Worm (Caenorhabditis elegans) whole organism, early embryonic: ENCODE data around the gene T05C3.2.

ENCODE experiments used
- B0310.2 ChIP-seq: sonication (generic microtip); optimal IDR thresholded peaks from 2 replicates; lab custom pipeline; 2016; ENCODE audit warnings: mild to moderate bottlenecking, missing genetic modification characterization, missing compliant biosample characterization
- F13C5.2 ChIP-seq: sonication (generic microtip); optimal IDR thresholded peaks from 2 replicates; lab custom pipeline; 2017; ENCODE audit warnings: mild to moderate bottlenecking, missing genetic modification characterization, inconsistent platforms, missing compliant biosample characterization
- aly-1 ChIP-seq: sonication (generic microtip); optimal IDR thresholded peaks from 2 replicates; lab custom pipeline; 2016; ENCODE audit warnings: missing genetic modification characterization, missing compliant biosample characterization
- ama-1 ChIP-seq: fragments of 150-350 bp; optimal IDR thresholded peaks from 2 replicates; lab custom pipeline; 2014
- ceh-13 ChIP-seq: fragments of 200-800 bp; sonication (Bioruptor generic); optimal IDR thresholded peaks from 2 replicates; lab custom pipeline; 2018; ENCODE audit warnings: mild to moderate bottlenecking, missing genetic modification characterization, missing compliant biosample characterization
- ceh-36 ChIP-seq: sonication (generic microtip); optimal IDR thresholded peaks from 2 replicates; lab custom pipeline; 2016; ENCODE audit warnings: missing genetic modification characterization, inconsistent platforms, missing compliant biosample characterization
- ets-7 ChIP-seq: sonication (generic microtip); optimal IDR thresholded peaks from 2 replicates; lab custom pipeline; 2016; ENCODE audit warnings: missing genotype, missing genetic modification characterization, missing compliant biosample characterization
- flt-1 ChIP-seq: fragments of 200-800 bp; sonication (Bioruptor generic); IDR thresholded peaks from 2 replicates; pipeline ENCODE4 v1.3.6; 2022; ENCODE audit warnings: missing genetic modification characterization, missing compliant biosample characterization
- hmbx-1 ChIP-seq: sonication (generic microtip); optimal IDR thresholded peaks from 2 replicates; lab custom pipeline; 2016; ENCODE audit warnings: mild to moderate bottlenecking, missing genetic modification characterization, missing compliant biosample characterization
- hmg-4 ChIP-seq: fragments of 200-800 bp; sonication (Bioruptor generic); optimal IDR thresholded peaks from 2 replicates; lab custom pipeline; 2018; ENCODE audit warnings: mild to moderate bottlenecking, missing genetic modification characterization, missing compliant biosample characterization
- hnd-1 ChIP-seq: sonication (generic microtip); optimal IDR thresholded peaks from 2 replicates; lab custom pipeline; 2016; ENCODE audit warnings: missing genetic modification characterization, missing compliant biosample characterization
- pes-1 ChIP-seq: fragments of 200-800 bp; sonication (Bioruptor generic); IDR thresholded peaks from 2 replicates; pipeline ENCODE4 v1.3.6; 2022; ENCODE audit warnings: missing genetic modification reagents, missing genetic modification characterization, missing compliant biosample characterization
- scrt-1 ChIP-seq: fragments of 200-800 bp; sonication (Bioruptor generic); IDR thresholded peaks from 2 replicates; pipeline ENCODE4 v1.3.6; 2022; ENCODE audit warnings: missing genetic modification characterization, missing compliant biosample characterization
- sea-1 ChIP-seq: fragments of 200-800 bp; sonication (Bioruptor generic); conservative IDR thresholded peaks from 2 replicates; pipeline ENCODE4 v1.3.6; 2022; ENCODE audit warnings: missing genetic modification characterization, missing compliant biosample characterization
- tbx-11 ChIP-seq: fragments of 200-800 bp; sonication (Bioruptor generic); IDR thresholded peaks from 2 replicates; pipeline ENCODE4 v1.3.6; 2022; ENCODE audit warnings: missing genetic modification characterization, missing compliant biosample characterization
- tbx-37 ChIP-seq: fragments of 200-800 bp; sonication (Bioruptor generic); conservative IDR thresholded peaks from 2 replicates; pipeline ENCODE4 v1.3.6; 2022; ENCODE audit warnings: missing genetic modification reagents, missing genetic modification characterization, missing compliant biosample characterization
- tra-4 ChIP-seq: sonication (generic microtip); optimal IDR thresholded peaks from 2 replicates; lab custom pipeline; 2017; ENCODE audit warnings: missing genetic modification characterization, missing compliant biosample characterization

Gene T05C3.2

DNA sequence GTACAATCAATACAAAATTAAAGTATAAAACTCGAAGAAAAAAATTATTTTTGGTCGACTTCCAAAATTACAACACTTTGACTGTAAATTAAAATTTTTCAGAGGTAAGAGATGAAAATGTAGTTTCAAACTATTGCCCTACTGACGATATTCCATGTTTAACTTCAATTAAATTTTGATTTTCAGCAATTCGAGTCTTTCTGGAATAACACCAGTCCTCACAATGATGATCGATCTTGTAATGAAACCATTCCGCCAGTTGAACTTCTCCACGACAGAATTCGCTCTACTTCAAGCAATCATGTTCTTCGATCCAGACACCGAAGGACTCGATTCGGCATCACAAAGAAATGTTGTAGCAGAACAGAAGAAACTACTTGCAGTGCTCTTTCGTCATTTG is 15.6 kb downstream of the T05C3.2 start:
- TF ChIP-seq scrt-1 (GFP tag; lab: Robert Waterston, UW) (no peak), hmbx-1 (tag; lab: Kevin White, UChicago) (no peak), pes-1 (GFP tag; lab: Robert Waterston, UW) (no peak), tbx-11 (no peak), ceh-13 (no peak), B0310.2 (no peak), hmg-4 (GFP tag; lab: Kevin White, UChicago) (no peak), ama-1 (lab: Kevin White, UChicago) (no peak), tra-4 (tag; lab: Kevin White, UChicago) (no peak), aly-1 (tag; lab: Kevin White, UChicago) (no peak), sea-1 (GFP tag; lab: Robert Waterston, UW) (no peak), F13C5.2 (tag; lab: Kevin White, UChicago) (no peak), flt-1 (no peak), ets-7 (tag; lab: Kevin White, UChicago) (no peak), ceh-36 (tag; lab: Kevin White, UChicago) (no peak), hnd-1 (tag; lab: Kevin White, UChicago) (no peak), tbx-37 (GFP tag; lab: Robert Waterston, UW) (no peak)

DNA sequence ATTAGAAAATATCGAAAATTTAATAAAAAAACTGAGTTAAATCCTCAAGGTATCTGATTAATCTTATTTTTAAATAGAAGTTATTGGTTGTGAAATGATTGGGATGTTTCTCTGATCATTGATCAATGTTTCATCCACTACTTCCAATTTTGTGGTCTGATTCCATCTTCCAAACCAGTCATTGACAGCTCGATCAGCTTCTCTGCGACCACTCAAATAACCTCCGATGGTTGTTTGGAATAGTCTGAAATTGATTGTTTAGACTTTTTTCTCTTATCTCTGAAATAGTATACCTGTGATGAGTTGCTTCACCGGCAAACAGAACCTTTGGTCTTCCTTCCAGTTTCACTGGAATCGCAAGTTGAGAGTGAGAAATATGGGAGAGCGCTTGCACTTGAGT is 16.4 kb downstream of the T05C3.2 start:
- TF ChIP-seq flt-1 (no peak), aly-1 (tag; lab: Kevin White, UChicago) (no peak), sea-1 (GFP tag; lab: Robert Waterston, UW) (no peak), tbx-11 (no peak), tra-4 (tag; lab: Kevin White, UChicago) (no peak), B0310.2 (no peak), hnd-1 (tag; lab: Kevin White, UChicago) (no peak)

- TF ChIP-seq hmg-4 (GFP tag; lab: Kevin White, UChicago) (no peak), tbx-37 (GFP tag; lab: Robert Waterston, UW) (no peak), pes-1 (GFP tag; lab: Robert Waterston, UW) (no peak), ama-1 (lab: Kevin White, UChicago) (no peak), tbx-11 (no peak), ceh-36 (tag; lab: Kevin White, UChicago) (no peak), B0310.2 (no peak), scrt-1 (GFP tag; lab: Robert Waterston, UW) (no peak), aly-1 (tag; lab: Kevin White, UChicago) (no peak), ceh-13 (no peak), ets-7 (tag; lab: Kevin White, UChicago) (no peak), F13C5.2 (tag; lab: Kevin White, UChicago) (no peak), hnd-1 (tag; lab: Kevin White, UChicago) (no peak), flt-1 (no peak), tra-4 (tag; lab: Kevin White, UChicago) (no peak), sea-1 (GFP tag; lab: Robert Waterston, UW) (no peak), hmbx-1 (tag; lab: Kevin White, UChicago) (no peak)
These were observed 18.2 kb downstream of the T05C3.2 start for ce11 chrV:5511720-5512119.

- TF ChIP-seq scrt-1 (GFP tag; lab: Robert Waterston, UW), result no peak
- TF ChIP-seq hmbx-1 (tag; lab: Kevin White, UChicago), result no peak
- TF ChIP-seq ama-1 (lab: Kevin White, UChicago), result no peak
These were observed 19.0 kb downstream of the T05C3.2 start for ce11 chrV:5512559-5512958.

ce11 chrV:5513630-5514378 is 20.3 kb downstream of the T05C3.2 start, which contains the start of the genes hpo-15 and mms-19:
Gene hpo-15, minus strand, starts transcription at chrV:5513830.
Gene mms-19, plus strand, starts transcription at chrV:5514348.
- TF ChIP-seq pes-1 (GFP tag; lab: Robert Waterston, UW), result no peak
- TF ChIP-seq hnd-1 (tag; lab: Kevin White, UChicago), result no peak
- no peak for TF ChIP-seq tbx-11
- TF ChIP-seq sea-1 (GFP tag; lab: Robert Waterston, UW), result no peak
- no peak for TF ChIP-seq aly-1 (tag; lab: Kevin White, UChicago)
- no peak for TF ChIP-seq ets-7 (tag; lab: Kevin White, UChicago)
- TF ChIP-seq F13C5.2 (tag; lab: Kevin White, UChicago), result no peak
- TF ChIP-seq ceh-13, result no peak
- TF ChIP-seq ama-1 (lab: Kevin White, UChicago), result no peak
- TF ChIP-seq hmg-4 (GFP tag; lab: Kevin White, UChicago), result no peak
- no peak for TF ChIP-seq hmbx-1 (tag; lab: Kevin White, UChicago)

DNA sequence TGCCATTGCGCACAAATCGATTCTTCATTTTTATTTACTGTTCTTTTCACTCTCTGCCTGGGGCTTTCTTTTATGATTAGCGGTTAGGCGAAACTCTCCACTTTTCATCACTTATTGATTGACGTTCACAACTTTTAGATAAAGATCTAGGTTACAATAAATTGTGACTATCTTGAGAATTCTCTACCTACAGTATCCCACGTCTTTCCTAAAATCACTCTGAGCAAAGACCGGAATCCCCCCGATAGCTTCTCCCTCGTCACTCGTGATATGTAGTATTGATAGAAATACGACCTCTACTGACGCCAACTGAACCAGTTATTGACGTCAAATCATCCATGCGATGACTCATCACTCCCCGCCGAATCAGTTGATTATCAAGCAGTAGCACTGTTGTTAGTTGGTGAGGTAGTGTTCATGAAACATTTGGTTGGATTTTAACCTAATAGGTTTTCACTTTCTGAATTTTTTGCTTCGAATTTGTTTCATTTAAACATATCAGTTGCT is 28.2 kb downstream of the T05C3.2 start, which contains the start of gene hir-1:
hir-1 (plus strand) TSS at position 405 of the 507 bp plus-strand sequence.
- TF ChIP-seq flt-1 (no peak), ceh-13 (no peak), scrt-1 (GFP tag; lab: Robert Waterston, UW) (no peak)

DNA sequence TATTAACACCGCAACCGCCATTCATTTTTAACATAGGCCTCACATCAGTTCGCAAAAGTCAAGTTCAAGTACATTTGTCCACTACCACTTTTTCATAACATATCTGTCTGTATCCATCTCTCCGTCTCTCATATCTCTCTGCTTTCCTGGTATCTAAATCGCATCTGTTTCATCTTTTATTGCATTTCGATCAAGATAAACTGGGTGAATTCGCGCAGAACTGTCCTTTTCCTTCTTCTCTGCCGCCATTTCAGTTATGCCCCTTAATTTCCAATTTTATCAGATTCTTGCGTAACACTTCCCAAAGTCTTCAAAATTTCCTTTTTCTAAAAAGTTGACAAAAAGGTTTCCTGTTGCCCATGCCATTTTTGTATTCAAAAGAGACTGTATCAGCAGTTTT is 29.7 kb downstream of the T05C3.2 start:
- TF ChIP-seq ets-7 (tag; lab: Kevin White, UChicago), result no peak
- no peak for TF ChIP-seq hmg-4 (GFP tag; lab: Kevin White, UChicago)
- TF ChIP-seq tbx-11, result no peak
- TF ChIP-seq hmbx-1 (tag; lab: Kevin White, UChicago), result no peak
- no peak for TF ChIP-seq scrt-1 (GFP tag; lab: Robert Waterston, UW)
- TF ChIP-seq aly-1 (tag; lab: Kevin White, UChicago), result no peak
- no peak for TF ChIP-seq pes-1 (GFP tag; lab: Robert Waterston, UW)
- no peak for TF ChIP-seq B0310.2
